Worm (Caenorhabditis elegans): ENCODE measurements around the gene acr-5.

acr-5 gene

DNA sequence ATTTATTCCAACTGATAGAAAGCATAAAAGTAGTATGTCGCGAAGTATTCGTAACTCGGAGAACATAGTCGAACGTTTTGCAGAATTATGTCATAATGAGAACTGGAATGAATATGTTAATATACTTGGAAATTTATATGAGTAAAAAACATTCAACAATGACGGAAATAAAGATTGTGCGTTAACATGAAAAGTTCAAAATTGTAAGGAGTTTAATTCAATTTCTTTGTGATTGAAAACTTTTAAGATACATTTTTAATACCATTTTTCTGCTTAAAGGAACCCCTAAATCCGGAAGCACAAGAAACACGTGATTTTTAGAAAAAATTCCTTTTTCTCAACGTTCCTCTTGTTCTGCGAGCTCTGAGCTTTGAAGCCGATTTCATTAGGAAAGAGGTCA lies 11.0 kb upstream of the acr-5 start, which contains the start of gene oig-1:
TSS of gene oig-1 (minus strand) at position 101 of the 400 bp plus-strand sequence.
- TF ChIP-seq ama-1 (optimal IDR thresholded peaks at IDR 0.05): no peak
- no peak for TF ChIP-seq F13C5.2 (tag; optimal IDR thresholded peaks at IDR 0.05)
- TF ChIP-seq ceh-36 (tag; optimal IDR thresholded peaks at IDR 0.05): no peak
- TF ChIP-seq ceh-13 (GFP tag; optimal IDR thresholded peaks at IDR 0.05): no peak
- TF ChIP-seq hmbx-1 (tag; optimal IDR thresholded peaks at IDR 0.05): no peak
- TF ChIP-seq tbx-11 (GFP tag; IDR thresholded peaks at IDR 0.05): no peak
- TF ChIP-seq sea-1 (GFP tag; conservative IDR thresholded peaks at IDR 0.05): no peak

DNA sequence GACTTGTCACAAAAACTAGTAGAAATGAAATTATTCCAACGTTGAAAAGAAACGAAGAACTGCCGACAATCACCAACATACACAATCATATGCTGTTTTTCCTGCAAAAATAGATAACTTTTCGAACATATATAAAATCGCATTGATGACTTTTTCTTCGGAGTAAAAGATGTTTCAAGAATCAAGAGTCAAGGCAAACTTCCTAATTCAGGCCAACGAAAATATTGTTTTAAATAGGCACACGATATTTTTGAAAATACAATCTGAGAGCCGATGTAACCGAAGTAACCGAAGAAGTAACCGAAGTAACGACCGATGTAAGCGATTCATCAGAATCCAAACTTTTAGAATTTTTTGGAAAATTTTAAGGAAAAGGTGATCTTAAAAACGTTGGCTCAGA lies 5.4 kb upstream of the acr-5 start, which contains the start of gene C09E7.10:
TSS of gene C09E7.10 (minus strand) at position 101 of the 400 bp plus-strand sequence.
- no peak for TF ChIP-seq ets-7 (tag; optimal IDR thresholded peaks at IDR 0.05)
- TF ChIP-seq pes-1 (GFP tag; IDR thresholded peaks at IDR 0.05): no peak
- no peak for TF ChIP-seq tra-4 (tag; optimal IDR thresholded peaks at IDR 0.05)
- TF ChIP-seq F13C5.2 (tag; optimal IDR thresholded peaks at IDR 0.05): no peak
- no peak for TF ChIP-seq sea-1 (GFP tag; conservative IDR thresholded peaks at IDR 0.05)
- TF ChIP-seq hmg-4 (GFP tag; optimal IDR thresholded peaks at IDR 0.05): no peak
- TF ChIP-seq ceh-36 (tag; optimal IDR thresholded peaks at IDR 0.05): no peak
- TF ChIP-seq B0310.2 (tag; optimal IDR thresholded peaks at IDR 0.05): no peak
- TF ChIP-seq aly-1 (tag; optimal IDR thresholded peaks at IDR 0.05): no peak
- no peak for TF ChIP-seq hmbx-1 (tag; optimal IDR thresholded peaks at IDR 0.05)

DNA sequence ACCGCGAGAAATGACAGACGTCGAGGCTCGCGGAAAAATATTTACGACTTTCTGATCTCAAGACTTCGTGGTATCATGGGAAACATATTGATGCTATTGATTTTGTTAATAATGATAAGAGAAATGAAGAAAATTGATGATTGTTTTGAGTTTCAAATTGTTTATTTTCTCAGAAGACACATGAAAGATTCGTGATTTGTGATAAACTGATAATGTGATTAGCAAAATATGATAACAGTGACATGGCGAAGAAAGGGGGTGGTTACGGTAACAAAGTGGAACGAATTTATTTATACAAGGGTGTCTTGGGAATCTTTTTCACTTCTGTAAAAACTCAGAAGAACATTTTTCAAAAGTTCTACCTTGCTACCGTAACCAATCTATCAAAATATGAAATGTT lies 5.3 kb downstream of the acr-5 start:
- TF ChIP-seq sea-1 (GFP tag; conservative IDR thresholded peaks at IDR 0.05) (no peak), aly-1 (tag; optimal IDR thresholded peaks at IDR 0.05) (no peak), hmg-4 (GFP tag; optimal IDR thresholded peaks at IDR 0.05) (no peak), ets-7 (tag; optimal IDR thresholded peaks at IDR 0.05) (no peak), hnd-1 (tag; optimal IDR thresholded peaks at IDR 0.05) (no peak), pes-1 (GFP tag; IDR thresholded peaks at IDR 0.05) (no peak), tra-4 (tag; optimal IDR thresholded peaks at IDR 0.05) (no peak), B0310.2 (tag; optimal IDR thresholded peaks at IDR 0.05) (no peak), ama-1 (optimal IDR thresholded peaks at IDR 0.05) (no peak), hmbx-1 (tag; optimal IDR thresholded peaks at IDR 0.05) (no peak), scrt-1 (GFP tag; IDR thresholded peaks at IDR 0.05) (no peak)

DNA sequence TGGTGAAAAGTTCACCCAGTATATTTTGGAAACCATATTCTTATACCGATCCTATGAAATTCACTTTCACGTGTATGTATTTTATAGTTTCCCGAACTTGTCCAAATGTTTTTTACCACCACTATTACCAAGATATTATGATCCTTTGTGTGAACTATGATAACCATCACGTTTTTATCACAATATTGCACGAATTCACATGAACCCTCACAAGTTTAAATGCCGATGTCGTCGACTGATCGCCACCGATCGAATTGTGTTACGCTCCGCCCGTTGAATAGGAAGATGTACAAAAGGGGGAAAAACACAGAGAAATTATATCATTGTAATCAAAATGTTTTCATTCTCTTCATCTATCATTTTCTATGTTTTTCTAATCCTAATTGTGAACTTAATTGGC lies 6.2 kb downstream of the acr-5 start:
- no peak for TF ChIP-seq B0310.2 (tag; optimal IDR thresholded peaks at IDR 0.05)
- no peak for TF ChIP-seq ama-1 (optimal IDR thresholded peaks at IDR 0.05)
- TF ChIP-seq F13C5.2 (tag; optimal IDR thresholded peaks at IDR 0.05): no peak
- no peak for TF ChIP-seq tra-4 (tag; optimal IDR thresholded peaks at IDR 0.05)

- TF ChIP-seq tbx-11 (GFP tag; IDR thresholded peaks at IDR 0.05): no peak
- no peak for TF ChIP-seq pes-1 (GFP tag; IDR thresholded peaks at IDR 0.05)
- no peak for TF ChIP-seq hmbx-1 (tag; optimal IDR thresholded peaks at IDR 0.05)
- TF ChIP-seq tbx-37 (GFP tag; conservative IDR thresholded peaks at IDR 0.05): no peak
- no peak for TF ChIP-seq flt-1 (GFP tag; IDR thresholded peaks at IDR 0.05)
Observed at ce11 chrIII:6507832-6508231, 6.7 kb downstream of the acr-5 start, which contains the start of gene F23F12.12. TSS of gene F23F12.12 (plus strand) at chrIII:6508132.

DNA sequence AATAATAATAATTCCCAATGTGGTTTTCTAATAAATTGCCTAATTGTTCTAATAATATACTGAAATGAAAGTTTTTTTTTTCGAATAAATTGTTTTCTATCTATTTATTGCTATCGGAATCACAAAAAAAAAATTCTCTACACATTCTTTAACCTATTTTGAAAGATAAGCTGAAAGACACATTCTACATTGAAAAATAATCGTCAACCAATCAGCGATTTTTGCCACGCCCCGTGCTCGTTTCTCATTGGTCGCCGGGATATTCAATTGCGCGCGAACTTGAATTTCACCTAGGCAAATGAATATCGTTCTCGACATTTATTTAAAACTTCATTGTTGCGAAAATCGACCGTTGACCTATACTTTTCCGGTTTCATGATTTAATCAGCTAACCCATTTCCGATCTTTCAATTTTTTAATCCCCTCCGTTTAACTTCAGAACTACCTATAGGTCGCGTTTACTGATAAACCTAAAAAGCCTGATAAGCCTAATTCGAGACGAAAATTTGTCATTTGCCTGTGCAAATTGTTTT lies 14.5 kb downstream of the acr-5 start, which contains the start of gene F23F12.3:
TSS of gene F23F12.3 (plus strand) at position 483 of the 533 bp plus-strand sequence.
- TF ChIP-seq ama-1 (optimal IDR thresholded peaks at IDR 0.05): no peak

DNA sequence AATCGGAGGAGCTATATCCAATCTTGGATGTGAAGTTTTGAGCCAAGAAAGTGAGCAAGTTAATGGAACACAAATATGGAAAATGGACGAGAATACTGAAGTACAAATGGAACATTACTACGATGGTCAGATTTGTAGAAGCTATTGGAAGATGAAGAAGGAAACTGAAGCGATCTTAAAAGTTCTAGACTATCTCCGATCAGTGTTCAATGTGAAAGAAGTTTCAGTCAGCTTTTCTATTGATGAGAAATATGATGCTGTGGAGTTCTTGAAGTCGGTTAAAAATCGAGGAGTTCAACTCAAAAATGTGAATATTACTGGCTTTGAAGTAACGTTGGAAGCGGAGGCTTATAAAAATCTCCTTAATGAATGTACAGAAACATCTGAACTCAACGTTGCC lies 15.5 kb downstream of the acr-5 start:
- TF ChIP-seq sea-1 (GFP tag; conservative IDR thresholded peaks at IDR 0.05) (no peak), tra-4 (tag; optimal IDR thresholded peaks at IDR 0.05) (no peak), hnd-1 (tag; optimal IDR thresholded peaks at IDR 0.05) (no peak), B0310.2 (tag; optimal IDR thresholded peaks at IDR 0.05) (no peak), aly-1 (tag; optimal IDR thresholded peaks at IDR 0.05) (no peak), flt-1 (GFP tag; IDR thresholded peaks at IDR 0.05) (no peak), scrt-1 (GFP tag; IDR thresholded peaks at IDR 0.05) (no peak), ceh-36 (tag; optimal IDR thresholded peaks at IDR 0.05) (no peak), pes-1 (GFP tag; IDR thresholded peaks at IDR 0.05) (no peak), ceh-13 (GFP tag; optimal IDR thresholded peaks at IDR 0.05) (no peak)

- TF ChIP-seq aly-1 (tag; optimal IDR thresholded peaks at IDR 0.05): no peak
- no peak for TF ChIP-seq ceh-13 (GFP tag; optimal IDR thresholded peaks at IDR 0.05)
- TF ChIP-seq flt-1 (GFP tag; IDR thresholded peaks at IDR 0.05): no peak
- no peak for TF ChIP-seq pes-1 (GFP tag; IDR thresholded peaks at IDR 0.05)
- no peak for TF ChIP-seq hnd-1 (tag; optimal IDR thresholded peaks at IDR 0.05)
Observed at ce11 chrIII:6498176-6498575, 16.4 kb downstream of the acr-5 start, which contains the start of gene sdz-15. TSS of gene sdz-15 (plus strand) at chrIII:6498476.

DNA sequence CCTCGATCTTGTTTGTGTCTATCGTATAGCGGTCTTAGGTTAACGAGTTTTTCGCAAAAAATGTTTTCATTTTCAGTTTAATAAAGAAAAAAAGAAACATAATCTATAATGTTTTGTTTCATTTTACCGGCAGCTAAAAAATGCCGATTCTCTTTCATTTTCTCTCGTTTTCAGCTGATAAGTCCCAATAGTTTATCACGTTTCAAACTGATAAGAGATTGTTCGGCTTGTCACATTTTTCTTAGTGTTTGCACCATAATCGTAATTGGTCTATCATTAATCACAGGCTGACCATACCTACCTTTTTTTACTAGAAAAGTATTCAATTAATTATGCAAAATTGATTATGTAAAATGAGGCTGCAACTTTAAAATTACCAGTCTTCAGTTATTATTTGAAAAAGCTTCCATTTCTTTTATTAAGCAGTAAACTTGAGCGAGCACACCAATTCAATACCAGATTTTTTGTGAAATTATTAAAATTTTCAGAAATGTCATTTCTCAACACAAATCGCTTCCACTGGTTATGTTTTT lies 19.3 kb downstream of the acr-5 start, which contains the start of gene F23F12.13:
TSS of gene F23F12.13 (plus strand) at position 483 of the 533 bp plus-strand sequence.
- TF ChIP-seq hmbx-1 (tag; optimal IDR thresholded peaks at IDR 0.05): no peak
- no peak for TF ChIP-seq ets-7 (tag; optimal IDR thresholded peaks at IDR 0.05)
- TF ChIP-seq sea-1 (GFP tag; conservative IDR thresholded peaks at IDR 0.05): no peak
- no peak for TF ChIP-seq ceh-13 (GFP tag; optimal IDR thresholded peaks at IDR 0.05)
- no peak for TF ChIP-seq hnd-1 (tag; optimal IDR thresholded peaks at IDR 0.05)
- TF ChIP-seq F13C5.2 (tag; optimal IDR thresholded peaks at IDR 0.05): no peak
